In genomic region chr3L:11279321-11279827, dm6 we compare ENCODE assay signal across 4 fruit fly cellular contexts.
A peak's percentile ranks its signal among the peaks of the same experiment; 100 is the strongest.
TF ChIP-seq lines count a peak whose summit lies in the region.

No protein-coding gene starts in this region.

- TF ChIP-seq CTCF in whole organism, embryonic (GFP tag; optimal IDR thresholded peaks at IDR 0.05; lab: Kevin White, UChicago): no peak

TF ChIP-seq in whole organism, embryonic, 481 proteins besides CTCF, POLR2A, EP300 and RAD21 (continues in another document):
- TF ChIP-seq CG8290 (GFP tag; optimal IDR thresholded peaks at IDR 0.05; lab: Kevin White, UChicago) (no peak), CG8290 (tag; optimal IDR thresholded peaks at IDR 0.05; lab: Kevin White, UChicago) (peak in 1 of 2 experiments; percentile 24), fru (optimal IDR thresholded peaks at IDR 0.05; lab: Kevin White, UChicago) (no peak), CG8089 (GFP tag; optimal IDR thresholded peaks at IDR 0.05; lab: Kevin White, UChicago) (no peak), CG11504 (tag; optimal IDR thresholded peaks at IDR 0.05; lab: Kevin White, UChicago) (peak; percentile 17), eve (GFP tag; optimal IDR thresholded peaks at IDR 0.05; lab: Kevin White, UChicago) (no peak), Mad (GFP tag; optimal IDR thresholded peaks at IDR 0.05; lab: Kevin White, UChicago) (no peak), MBD-R2 (GFP tag; IDR thresholded peaks at IDR 0.05; lab: Robert Waterston, UW) (no peak), CG1602 (GFP tag; optimal IDR thresholded peaks at IDR 0.05; lab: Kevin White, UChicago) (no peak), insv (GFP tag; optimal IDR thresholded peaks at IDR 0.05; lab: Kevin White, UChicago) (no peak), gem (tag; optimal IDR thresholded peaks at IDR 0.05; lab: Kevin White, UChicago) (no peak), CG8924 (tag; optimal IDR thresholded peaks at IDR 0.05; lab: Kevin White, UChicago) (no peak), CG2129 (GFP tag; IDR thresholded peaks at IDR 0.05; lab: Robert Waterston, UW; ENCODE audit: partially characterized antibody) (no peak), CG31365 (tag; optimal IDR thresholded peaks at IDR 0.05; lab: Kevin White, UChicago) (no peak), amos (GFP tag; IDR thresholded peaks at IDR 0.05; lab: Robert Waterston, UW; ENCODE audit: partially characterized antibody) (no peak), cwo (GFP tag; optimal IDR thresholded peaks at IDR 0.05; lab: Kevin White, UChicago) (peak; percentile 54), vvl (GFP tag; IDR thresholded peaks at IDR 0.05; lab: Robert Waterston, UW) (no peak), CG14441 (GFP tag; IDR thresholded peaks at IDR 0.05; lab: Robert Waterston, UW) (no peak), D19B (GFP tag; optimal IDR thresholded peaks at IDR 0.05; lab: Kevin White, UChicago) (peak; percentile 20), CG5953 (GFP tag; IDR thresholded peaks at IDR 0.05; lab: Robert Waterston, UW) (no peak), H2.0 (GFP tag; IDR thresholded peaks at IDR 0.05; lab: Robert Waterston, UW) (no peak), Doc3 (GFP tag; IDR thresholded peaks at IDR 0.05; lab: Robert Waterston, UW; ENCODE audit: partially characterized antibody) (no peak), Sox100B (GFP tag; optimal IDR thresholded peaks at IDR 0.05; lab: Kevin White, UChicago) (no peak)

TF ChIP-seq in whole organism, prepupa, 60 proteins besides CTCF, POLR2A, EP300 and RAD21:
- peak; percentile 75 for TF ChIP-seq svp (GFP tag; lab: Kevin White, UChicago)
- TF ChIP-seq CG3919 (GFP tag; optimal IDR thresholded peaks at IDR 0.05; lab: Kevin White, UChicago): peak; percentile 0
- TF ChIP-seq CG7368 (GFP tag; optimal IDR thresholded peaks at IDR 0.05; lab: Kevin White, UChicago): no peak
- TF ChIP-seq CG15336 (GFP tag; IDR thresholded peaks at IDR 0.05; lab: Robert Waterston, UW): peak; percentile 17; the same call in 1 of the 2 replicates
- no peak for TF ChIP-seq Eip78C (GFP tag; lab: Kevin White, UChicago)
- peak; percentile 99 for TF ChIP-seq dsx (GFP tag; optimal IDR thresholded peaks at IDR 0.05; lab: Kevin White, UChicago; ENCODE audit: poor library complexity, severe bottlenecking)
- no peak for TF ChIP-seq fd59A (GFP tag; optimal IDR thresholded peaks at IDR 0.05; lab: Kevin White, UChicago)
- TF ChIP-seq CG6163 (GFP tag; IDR thresholded peaks at IDR 0.05; lab: Robert Waterston, UW): peak; percentile 28; the same call in 1 of the 3 replicates
- no peak for TF ChIP-seq CG6854 (GFP tag; optimal IDR thresholded peaks at IDR 0.05; lab: Kevin White, UChicago)
- no peak for TF ChIP-seq CG16779 (tag; optimal IDR thresholded peaks at IDR 0.05; lab: Kevin White, UChicago)
- TF ChIP-seq acj6 (GFP tag; optimal IDR thresholded peaks at IDR 0.05; lab: Kevin White, UChicago): no peak
- no peak for TF ChIP-seq CG8119 (GFP tag; IDR thresholded peaks at IDR 0.05; lab: Robert Waterston, UW)
- TF ChIP-seq CG11294 (GFP tag; IDR thresholded peaks at IDR 0.05; lab: Robert Waterston, UW): no peak
- TF ChIP-seq ss (GFP tag; optimal IDR thresholded peaks at IDR 0.05; lab: Kevin White, UChicago): peak in 1 of 2 experiments; percentile 35

TF ChIP-seq in whole organism, pupa, 21 proteins besides CTCF, POLR2A, EP300 and RAD21:
- no peak for TF ChIP-seq CG8301 (tag; optimal IDR thresholded peaks at IDR 0.05; lab: Kevin White, UChicago)
- TF ChIP-seq CG9948 (tag; optimal IDR thresholded peaks at IDR 0.05; lab: Kevin White, UChicago): no peak
- 0 out of 3 replicates have a peak, but pooled peaks have one; percentile 10 for TF ChIP-seq CG4496 (GFP tag; IDR thresholded peaks at IDR 0.05; lab: Robert Waterston, UW)
- TF ChIP-seq CG32121 (GFP tag; IDR thresholded peaks at IDR 0.05; lab: Robert Waterston, UW): no peak
- TF ChIP-seq Ets98B (GFP tag; IDR thresholded peaks at IDR 0.05; lab: Robert Waterston, UW): 0 out of 2 replicates have a peak, but pooled peaks have one; percentile 23
- no peak for TF ChIP-seq Pif1A (GFP tag; optimal IDR thresholded peaks at IDR 0.05; lab: Kevin White, UChicago)
- TF ChIP-seq gl (tag; optimal IDR thresholded peaks at IDR 0.05; lab: Kevin White, UChicago): no peak

TF ChIP-seq in whole organism, wandering third instar larva, 38 proteins besides CTCF, POLR2A, EP300 and RAD21:
- TF ChIP-seq fru (GFP tag; optimal IDR thresholded peaks at IDR 0.05; lab: Kevin White, UChicago): no peak
- no peak for TF ChIP-seq Rel (GFP tag; optimal IDR thresholded peaks at IDR 0.05; lab: Kevin White, UChicago)
- TF ChIP-seq Rel (tag; optimal IDR thresholded peaks at IDR 0.05; lab: Kevin White, UChicago): peak; percentile 62
